Fruit fly (Drosophila melanogaster): Measurements from ENCODE around the gene PyK.

Gene PyK

DNA sequence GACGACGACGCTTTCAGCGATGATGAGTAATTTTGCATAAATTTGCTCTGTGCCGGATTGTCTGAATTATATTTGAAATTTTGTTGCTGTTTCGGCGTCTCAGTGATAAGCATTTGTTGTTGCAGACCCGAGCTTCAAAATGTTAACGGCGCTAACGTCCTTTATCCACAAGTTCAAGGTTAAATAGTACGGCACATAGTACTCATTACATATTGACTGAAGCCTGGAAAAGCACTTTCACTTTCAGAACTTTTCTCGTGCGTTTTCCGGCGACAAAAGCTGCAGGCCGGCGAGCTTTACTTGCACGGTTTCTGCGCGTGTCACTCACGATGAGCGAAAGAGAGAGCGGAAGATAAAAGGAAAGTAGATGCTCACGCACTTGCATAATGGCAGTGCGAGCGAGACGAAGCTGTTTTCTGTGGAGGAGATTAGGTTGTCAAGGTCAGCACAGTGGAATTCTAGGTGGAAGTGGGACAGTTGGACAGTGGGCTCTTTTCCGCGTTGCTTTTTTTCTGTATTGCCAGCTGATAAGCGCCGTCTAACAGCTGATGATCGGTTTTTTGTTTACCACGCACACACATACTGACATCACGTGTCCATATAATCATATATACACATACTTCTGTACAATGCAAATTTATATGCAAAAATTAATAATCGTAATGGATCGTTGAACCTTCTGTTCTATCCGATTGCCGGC, 891 bp downstream of the PyK start (continued):
- TF ChIP-seq trem (tag; optimal IDR thresholded peaks at IDR 0.05) (no peak), CG13775 (GFP tag; optimal IDR thresholded peaks at IDR 0.05) (no peak), psq (GFP tag; optimal IDR thresholded peaks at IDR 0.05) (no peak), CG14050 (GFP tag; IDR thresholded peaks at IDR 0.05) (no peak), CG10274 (GFP tag; optimal IDR thresholded peaks at IDR 0.05) (no peak), CG32772 (GFP tag; IDR thresholded peaks at IDR 0.05) (no peak), hb (GFP tag; IDR thresholded peaks at IDR 0.05; ENCODE audit: partially characterized antibody) (peak; percentile 66; the same call in 1 of the 3 replicates), B-H1 (GFP tag; IDR thresholded peaks at IDR 0.05) (no peak), Sox102F (GFP tag; optimal IDR thresholded peaks at IDR 0.05) (no peak), Sry-δ (GFP tag; optimal IDR thresholded peaks at IDR 0.05) (no peak), CG6683 (GFP tag; optimal IDR thresholded peaks at IDR 0.05) (no peak), CG31441 (GFP tag; IDR thresholded peaks at IDR 0.05) (peak; percentile 35), CG7372 (GFP tag; IDR thresholded peaks at IDR 0.05) (no peak), CG6813 (GFP tag; optimal IDR thresholded peaks at IDR 0.05) (no peak), grn (GFP tag; optimal IDR thresholded peaks at IDR 0.05) (peak; percentile 42), trh (GFP tag; optimal IDR thresholded peaks at IDR 0.05) (no peak), Pdp1 (GFP tag; optimal IDR thresholded peaks at IDR 0.05) (peak in 1 of 2 experiments; percentile 96), hkb (optimal IDR thresholded peaks at IDR 0.05) (no peak), hkb (GFP tag; IDR thresholded peaks at IDR 0.05) (no peak), CG12391 (tag; optimal IDR thresholded peaks at IDR 0.05) (no peak), usp (GFP tag; optimal IDR thresholded peaks at IDR 0.05) (no peak), tin (GFP tag; optimal IDR thresholded peaks at IDR 0.05) (no peak), CG4730 (GFP tag; IDR thresholded peaks at IDR 0.05) (0 out of 2 replicates have a peak, but pooled peaks have one; percentile 15), salm (tag; optimal IDR thresholded peaks at IDR 0.05) (no peak), CG13424 (tag; optimal IDR thresholded peaks at IDR 0.05) (no peak), CG10147 (GFP tag; optimal IDR thresholded peaks at IDR 0.05) (no peak), Elba2 (GFP tag; optimal IDR thresholded peaks at IDR 0.05) (no peak), Sox100B (GFP tag; optimal IDR thresholded peaks at IDR 0.05) (no peak), CG18262 (tag; optimal IDR thresholded peaks at IDR 0.05) (no peak), vnd (GFP tag; IDR thresholded peaks at IDR 0.05; ENCODE audit: partially characterized antibody) (peak; percentile 60), ftz-f1 (GFP tag; optimal IDR thresholded peaks at IDR 0.05) (peak; percentile 99), ato (GFP tag; IDR thresholded peaks at IDR 0.05; ENCODE audit: partially characterized antibody) (0 out of 2 replicates have a peak, but pooled peaks have one; percentile 39), CG34376 (GFP tag; optimal IDR thresholded peaks at IDR 0.05) (peak; percentile 54), fu2 (GFP tag; optimal IDR thresholded peaks at IDR 0.05) (no peak), ttk (GFP tag; IDR thresholded peaks at IDR 0.05) (no peak), Taf1 (GFP tag; IDR thresholded peaks at IDR 0.05) (no peak), abd-A (tag; optimal IDR thresholded peaks at IDR 0.05) (peak; percentile 38), sens-2 (GFP tag; IDR thresholded peaks at IDR 0.05) (no peak), oc (tag; optimal IDR thresholded peaks at IDR 0.05) (peak; percentile 72), slp2 (GFP tag; optimal IDR thresholded peaks at IDR 0.05) (no peak), prd (optimal IDR thresholded peaks at IDR 0.05) (no peak), prd (GFP tag; IDR thresholded peaks at IDR 0.05) (no peak), Nf-YC (tag; optimal IDR thresholded peaks at IDR 0.05) (peak; percentile 9), CG9727 (GFP tag; optimal IDR thresholded peaks at IDR 0.05) (no peak), bigmax (GFP tag; optimal IDR thresholded peaks at IDR 0.05) (no peak), Sin3A (optimal IDR thresholded peaks at IDR 0.05) (no peak), Awh (GFP tag; IDR thresholded peaks at IDR 0.05) (no peak), GATAe (GFP tag; conservative IDR thresholded peaks at IDR 0.05) (peak; percentile 12; the same call in 1 of the 2 replicates), scrt (GFP tag; optimal IDR thresholded peaks at IDR 0.05) (no peak), CG8924 (tag; optimal IDR thresholded peaks at IDR 0.05) (no peak), Hsf (GFP tag; optimal IDR thresholded peaks at IDR 0.05) (no peak)

All from whole organism, embryonic.